Fruit fly (Drosophila melanogaster) whole organism, embryonic: Measurements from ENCODE around the gene inaF-B.
A peak's percentile ranks its signal among the peaks of the same experiment; 100 is the strongest.

Source experiments
- Atf6 ChIP-seq: fragments of 200-800 bp; sonication (Bioruptor generic); IDR thresholded peaks from 2 replicates; pipeline ENCODE4 v1.3.6; 2022; ENCODE audit warnings: missing biosample characterization, missing genetic modification characterization
- C15 ChIP-seq: fragments of 200-800 bp; sonication (Bioruptor generic); IDR thresholded peaks from 3 replicates; pipeline ENCODE4 v1.3.6; 2022; ENCODE audit warnings: missing biosample characterization, missing genetic modification characterization
- CG10431 ChIP-seq: fragments of 200-800 bp; sonication (Bioruptor generic); optimal IDR thresholded peaks from 3 replicates; lab custom pipeline; 2018; ENCODE audit warnings: missing biosample characterization, mild to moderate bottlenecking, missing genetic modification characterization
- CG12219 ChIP-seq: fragments of 200-800 bp; sonication (Bioruptor generic); optimal IDR thresholded peaks from 3 replicates; lab custom pipeline; 2018; ENCODE audit warnings: missing biosample characterization, mild to moderate bottlenecking, missing genetic modification characterization
- CG12744 ChIP-seq: fragments of 200-800 bp; sonication (Bioruptor generic); optimal IDR thresholded peaks from 2 replicates; lab custom pipeline; 2016; ENCODE audit warnings: missing biosample characterization, missing genetic modification characterization
- CG13775 ChIP-seq: fragments of 200-800 bp; sonication (Bioruptor generic); optimal IDR thresholded peaks from 3 replicates; lab custom pipeline; 2017; ENCODE audit warnings: missing biosample characterization, mild to moderate bottlenecking, missing genetic modification characterization
- CG14965 ChIP-seq: fragments of 200-800 bp; sonication (Bioruptor generic); optimal IDR thresholded peaks from 2 replicates; lab custom pipeline; 2016; ENCODE audit warnings: missing biosample characterization, missing genetic modification characterization, borderline replicate concordance
- CG1602 ChIP-seq: fragments of 200-800 bp; sonication (Bioruptor generic); optimal IDR thresholded peaks from 3 replicates; lab custom pipeline; 2016; ENCODE audit warnings: missing biosample characterization, missing genetic modification characterization
- CG16815 ChIP-seq: fragments of 200-800 bp; sonication (Bioruptor generic); optimal IDR thresholded peaks from 3 replicates; lab custom pipeline; 2017; ENCODE audit warnings: missing biosample characterization, mild to moderate bottlenecking, missing genetic modification characterization
- CG18011 ChIP-seq: fragments of 200-800 bp; sonication (Bioruptor generic); optimal IDR thresholded peaks from 2 replicates; lab custom pipeline; 2017; ENCODE audit warnings: missing biosample characterization, missing genetic modification characterization, mild to moderate bottlenecking, moderate library complexity, missing genotype
- CG18262 ChIP-seq: fragments of 200-800 bp; optimal IDR thresholded peaks from 3 replicates; lab custom pipeline; 2019; ENCODE audit warnings: missing biosample characterization, mild to moderate bottlenecking, missing genetic modification characterization, moderate library complexity
- CG18764 ChIP-seq: fragments of 200-800 bp; sonication (Bioruptor generic); optimal IDR thresholded peaks from 3 replicates; lab custom pipeline; 2016; ENCODE audit warnings: missing biosample characterization, missing genetic modification characterization
- CG31365 ChIP-seq: fragments of 200-800 bp; sonication (Bioruptor generic); optimal IDR thresholded peaks from 2 replicates; lab custom pipeline; 2018; ENCODE audit warnings: missing biosample characterization, mild to moderate bottlenecking, missing genetic modification characterization
- CG31441 ChIP-seq: fragments of 200-800 bp; sonication (Bioruptor generic); IDR thresholded peaks from 2 replicates; pipeline ENCODE4 v1.3.6; 2022; ENCODE audit warnings: missing biosample characterization, missing genetic modification characterization
- CG8281 ChIP-seq: fragments of 200-800 bp; sonication (Bioruptor generic); optimal IDR thresholded peaks from 2 replicates; lab custom pipeline; 2018; ENCODE audit warnings: missing biosample characterization, mild to moderate bottlenecking, missing genetic modification characterization, moderate library complexity
- E2f2 ChIP-seq: fragments of 200-800 bp; sonication (Bioruptor generic); IDR thresholded peaks from 2 replicates; pipeline ENCODE4 v1.3.6; 2022; ENCODE audit warnings: missing biosample characterization, missing genetic modification characterization
- ERR ChIP-seq: fragments of 200-800 bp; sonication (Bioruptor generic); optimal IDR thresholded peaks from 2 replicates; lab custom pipeline; 2016; ENCODE audit warnings: missing biosample characterization, missing genetic modification characterization
- Hey ChIP-seq: fragments of 200-800 bp; sonication (Bioruptor generic); optimal IDR thresholded peaks from 3 replicates; lab custom pipeline; 2018; ENCODE audit warnings: missing biosample characterization, mild to moderate bottlenecking, missing genetic modification characterization
- Hr51 ChIP-seq, 2 experiments: fragments of 200-800 bp; sonication (Bioruptor generic); optimal IDR thresholded peaks; 2 replicates in 1 of 2; 3 replicates in 1 of 2; lab custom pipeline; 2016 to 2018; ENCODE audit warnings: missing biosample characterization in 2 of 2, missing genetic modification characterization in 2 of 2, mild to moderate bottlenecking in 1 of 2, moderate library complexity in 1 of 2
- Mes4 ChIP-seq: fragments of 200-800 bp; sonication (Bioruptor generic); optimal IDR thresholded peaks from 2 replicates; lab custom pipeline; 2016; ENCODE audit warnings: missing biosample characterization, missing genetic modification characterization
- Myb ChIP-seq: fragments of 200-800 bp; sonication (Bioruptor generic); optimal IDR thresholded peaks from 2 replicates; lab custom pipeline; 2016; ENCODE audit warnings: missing biosample characterization, missing genetic modification characterization
- NK7.1 ChIP-seq: fragments of 200-800 bp; sonication (Bioruptor generic); optimal IDR thresholded peaks from 3 replicates; lab custom pipeline; 2016; ENCODE audit warnings: missing biosample characterization, missing genetic modification characterization
- Nf-YA ChIP-seq: fragments of 200-800 bp; sonication (Bioruptor generic); IDR thresholded peaks from 2 replicates; pipeline ENCODE4 v1.3.6; 2022; ENCODE audit warnings: missing biosample characterization, missing genetic modification characterization
- Nf-YB ChIP-seq: fragments of 200-800 bp; sonication (Bioruptor generic); optimal IDR thresholded peaks from 3 replicates; lab custom pipeline; 2019; ENCODE audit warnings: missing biosample characterization, mild to moderate bottlenecking, missing genetic modification characterization, moderate library complexity
- Scr ChIP-seq: fragments of 200-800 bp; sonication (Bioruptor generic); IDR thresholded peaks from 2 replicates; pipeline ENCODE4 v1.3.6; 2022; ENCODE audit warnings: missing biosample characterization, missing genetic modification characterization; ENCODE audit not compliant: partially characterized antibody
- Sox100B ChIP-seq: fragments of 200-800 bp; sonication (Bioruptor generic); optimal IDR thresholded peaks from 3 replicates; lab custom pipeline; 2018; ENCODE audit warnings: missing biosample characterization, mild to moderate bottlenecking, missing genetic modification characterization
- Taf1 ChIP-seq: fragments of 200-800 bp; sonication (Bioruptor generic); IDR thresholded peaks from 2 replicates; pipeline ENCODE4 v1.3.6; 2022; ENCODE audit warnings: missing biosample characterization, missing genetic modification characterization
- bcd ChIP-seq: fragments of 200-800 bp; sonication (Bioruptor generic); optimal IDR thresholded peaks from 2 replicates; lab custom pipeline; 2017; ENCODE audit warnings: missing biosample characterization, mild to moderate bottlenecking, missing genetic modification characterization
- cad ChIP-seq: fragments of >200 bp; optimal IDR thresholded peaks from 2 replicates; lab custom pipeline; 2017; ENCODE audit warnings: missing biosample characterization, missing genetic modification characterization
- croc ChIP-seq: fragments of 200-800 bp; sonication (Bioruptor generic); conservative IDR thresholded peaks from 3 replicates; pipeline ENCODE4 v1.3.6; 2022; ENCODE audit warnings: missing biosample characterization, missing genetic modification characterization
- cwo ChIP-seq: fragments of 200-800 bp; sonication (Bioruptor generic); optimal IDR thresholded peaks from 3 replicates; lab custom pipeline; 2017; ENCODE audit warnings: missing biosample characterization, missing genetic modification characterization, mild to moderate bottlenecking, moderate library complexity, missing genetic modification reagents
- dan ChIP-seq: fragments of 200-800 bp; sonication (Bioruptor generic); IDR thresholded peaks from 2 replicates; pipeline ENCODE4 v1.3.6; 2022; ENCODE audit warnings: missing biosample characterization, missing genetic modification characterization
- danr ChIP-seq: fragments of 200-800 bp; sonication (Bioruptor generic); IDR thresholded peaks from 2 replicates; pipeline ENCODE4 v1.3.6; 2022; ENCODE audit warnings: missing biosample characterization, missing genetic modification characterization
- esg ChIP-seq: fragments of 200-800 bp; sonication (Bioruptor generic); conservative IDR thresholded peaks from 2 replicates; pipeline ENCODE4 v1.3.6; 2022; ENCODE audit warnings: missing biosample characterization, missing genetic modification characterization
- fru ChIP-seq: fragments of >200 bp; optimal IDR thresholded peaks from 2 replicates; lab custom pipeline; 2017
- fu2 ChIP-seq: fragments of 200-800 bp; sonication (Bioruptor generic); optimal IDR thresholded peaks from 2 replicates; lab custom pipeline; 2016; ENCODE audit warnings: missing biosample characterization, missing genetic modification characterization
- grn ChIP-seq: fragments of 200-800 bp; sonication (Bioruptor generic); optimal IDR thresholded peaks from 3 replicates; lab custom pipeline; 2017; ENCODE audit warnings: missing biosample characterization, missing genetic modification characterization
- ken ChIP-seq: fragments of 200-800 bp; sonication (Bioruptor generic); IDR thresholded peaks from 3 replicates; pipeline ENCODE4 v1.3.6; 2022; ENCODE audit warnings: missing biosample characterization, missing genetic modification characterization
- onecut ChIP-seq: fragments of 200-800 bp; sonication (Bioruptor generic); IDR thresholded peaks from 2 replicates; pipeline ENCODE4 v1.3.6; 2022; ENCODE audit warnings: missing biosample characterization, missing genetic modification characterization
- pan ChIP-seq, 4 experiments: fragments of >200 bp in 3 of 4; fragments of 200-800 bp in 1 of 4; sonication (Bioruptor generic) in 1 of 4; optimal IDR thresholded peaks in 3 of 4; IDR thresholded peaks in 1 of 4; 2 replicates each; pipeline versions ENCODE4 v1.3.6 to Lab custom; 2017 to 2022; ENCODE audit warnings: missing biosample characterization in 2 of 4, missing genetic modification characterization in 2 of 4, mixed read lengths in 1 of 4
- prd ChIP-seq, 3 experiments: fragments of >200 bp in 2 of 3; fragments of 200-800 bp in 1 of 3; sonication (Bioruptor generic) in 1 of 3; optimal IDR thresholded peaks in 2 of 3; IDR thresholded peaks in 1 of 3; 2 replicates in 2 of 3; 3 replicates in 1 of 3; pipeline versions ENCODE4 v1.3.6 to Lab custom; 2017 to 2022; ENCODE audit warnings: missing biosample characterization in 1 of 3, missing genetic modification characterization in 1 of 3
- psq ChIP-seq: fragments of 200-800 bp; sonication (Bioruptor generic); optimal IDR thresholded peaks from 2 replicates; lab custom pipeline; 2017; ENCODE audit warnings: missing biosample characterization, missing genetic modification characterization
- ranshi ChIP-seq: fragments of 200-800 bp; sonication (Bioruptor generic); IDR thresholded peaks from 2 replicates; pipeline ENCODE4 v1.3.6; 2022; ENCODE audit warnings: missing biosample characterization, missing genetic modification characterization
- ro ChIP-seq: fragments of 200-800 bp; sonication (Bioruptor generic); IDR thresholded peaks from 2 replicates; pipeline ENCODE4 v1.3.6; 2022; ENCODE audit warnings: missing biosample characterization, missing genetic modification characterization
- sisA ChIP-seq: fragments of 200-800 bp; sonication (Bioruptor generic); IDR thresholded peaks from 2 replicates; pipeline ENCODE4 v1.3.6; 2022; ENCODE audit warnings: missing biosample characterization, missing genetic modification characterization
- slp2 ChIP-seq: fragments of 200-800 bp; sonication (Bioruptor generic); optimal IDR thresholded peaks from 2 replicates; lab custom pipeline; 2016; ENCODE audit warnings: missing biosample characterization, missing genetic modification characterization
- tll ChIP-seq, 2 experiments: fragments of 200-800 bp in 1 of 2; fragments of >200 bp in 1 of 2; sonication (Bioruptor generic) in 1 of 2; optimal IDR thresholded peaks; 2 replicates each; lab custom pipeline; 2017 to 2019; ENCODE audit warnings: missing biosample characterization in 2 of 2, missing genetic modification characterization in 2 of 2, mild to moderate bottlenecking in 1 of 2, moderate library complexity in 1 of 2
- vfl ChIP-seq: fragments of 200-800 bp; sonication (Bioruptor generic); optimal IDR thresholded peaks from 2 replicates; lab custom pipeline; 2016; ENCODE audit warnings: missing biosample characterization, missing genetic modification characterization
- wdn ChIP-seq: fragments of 200-800 bp; sonication (Bioruptor generic); IDR thresholded peaks from 2 replicates; pipeline ENCODE4 v1.3.6; 2022; ENCODE audit warnings: missing biosample characterization, missing genetic modification characterization

The inaF-B gene

dm6 chrX:11709799-11710720 lies 22.5 kb downstream of the inaF-B start, which contains the start of gene FucT6 (continued):
- no peak for TF ChIP-seq fu2 (GFP tag; lab: Kevin White, UChicago)
- no peak for TF ChIP-seq Hey (tag; lab: Kevin White, UChicago)
- TF ChIP-seq CG18011 = no peak
- TF ChIP-seq cwo (GFP tag; lab: Kevin White, UChicago) = peak; percentile 21
- no peak for TF ChIP-seq grn (GFP tag; lab: Kevin White, UChicago)
- TF ChIP-seq CG31365 (tag; lab: Kevin White, UChicago) = no peak
- TF ChIP-seq pan (optimal IDR thresholded peaks at IDR 0.05; lab: Kevin White, UChicago) = no peak
- peak in 1 of 2 experiments; percentile 36 for TF ChIP-seq pan (GFP tag; optimal IDR thresholded peaks at IDR 0.05 in 1 of 2, IDR thresholded peaks at IDR 0.05 in 1 of 2)
- TF ChIP-seq ro = no peak
- no peak for TF ChIP-seq fru (lab: Kevin White, UChicago)
- no peak for TF ChIP-seq CG8281 (tag; lab: Kevin White, UChicago)
- TF ChIP-seq Sox100B (GFP tag; lab: Kevin White, UChicago) = no peak
- TF ChIP-seq dan (GFP tag; lab: Robert Waterston, UW) = no peak
- TF ChIP-seq E2f2 = peak; percentile 78
- no peak for TF ChIP-seq tll (GFP tag; optimal IDR thresholded peaks at IDR 0.05; lab: Kevin White, UChicago)
- TF ChIP-seq onecut (GFP tag; lab: Robert Waterston, UW) = no peak
- TF ChIP-seq CG14965 = no peak
- TF ChIP-seq CG31441 = 0 out of 2 replicates have a peak, but pooled peaks have one; percentile 1
- TF ChIP-seq cad (GFP tag; lab: Kevin White, UChicago) = no peak
- no peak for TF ChIP-seq Mes4 (GFP tag; lab: Kevin White, UChicago)
- TF ChIP-seq Taf1 (GFP tag; lab: Robert Waterston, UW) = no peak
- TF ChIP-seq CG12219 (GFP tag; lab: Kevin White, UChicago) = no peak
- no peak for TF ChIP-seq vfl (GFP tag; lab: Kevin White, UChicago)
- TF ChIP-seq psq (GFP tag; lab: Kevin White, UChicago) = no peak
- no peak for TF ChIP-seq CG1602 (GFP tag; lab: Kevin White, UChicago)
- TF ChIP-seq ranshi (GFP tag; lab: Robert Waterston, UW) = 0 out of 2 replicates have a peak, but pooled peaks have one; percentile 21
- no peak for TF ChIP-seq ERR (GFP tag; lab: Kevin White, UChicago)
- TF ChIP-seq Scr (GFP tag; lab: Robert Waterston, UW) = peak; percentile 83
- TF ChIP-seq prd (optimal IDR thresholded peaks at IDR 0.05; lab: Kevin White, UChicago) = no peak
- no peak for TF ChIP-seq prd (GFP tag; IDR thresholded peaks at IDR 0.05; lab: Robert Waterston, UW)
- TF ChIP-seq Atf6 (GFP tag; lab: Robert Waterston, UW) = peak; percentile 49; the same call in 1 of the 2 replicates
- no peak for TF ChIP-seq slp2 (GFP tag; lab: Kevin White, UChicago)
- TF ChIP-seq CG16815 = no peak
- peak; percentile 99 for TF ChIP-seq Myb
- TF ChIP-seq Hr51 (GFP tag; optimal IDR thresholded peaks at IDR 0.05; lab: Kevin White, UChicago) = no peak
- no peak for TF ChIP-seq ken (GFP tag; lab: Robert Waterston, UW)
- no peak for TF ChIP-seq Nf-YA (GFP tag; lab: Robert Waterston, UW)
- no peak for TF ChIP-seq CG18764 (GFP tag; lab: Kevin White, UChicago)
- TF ChIP-seq CG18262 = peak; percentile 34
- no peak for TF ChIP-seq CG12744 (GFP tag; lab: Kevin White, UChicago)
- peak; percentile 9 for TF ChIP-seq CG13775 (GFP tag; lab: Kevin White, UChicago)
- TF ChIP-seq Nf-YB = no peak
- no peak for TF ChIP-seq NK7.1
- no peak for TF ChIP-seq sisA (GFP tag; lab: Robert Waterston, UW)
- no peak for TF ChIP-seq CG10431
- TF ChIP-seq danr = no peak
- no peak for TF ChIP-seq wdn (GFP tag; lab: Robert Waterston, UW)
- TF ChIP-seq bcd (GFP tag; lab: Kevin White, UChicago) = no peak
- TF ChIP-seq esg (GFP tag; lab: Robert Waterston, UW) = no peak
- no peak for TF ChIP-seq C15 (GFP tag; lab: Robert Waterston, UW)
- no peak for TF ChIP-seq croc (GFP tag; lab: Robert Waterston, UW)
